Worm (Caenorhabditis elegans) whole organism, L3 larva: ENCODE measurements around the gene srf-3.

ENCODE experiments used
- daf-12 ChIP-seq: fragments of 150-350 bp; optimal IDR thresholded peaks from 2 replicates; lab custom pipeline; 2014; ENCODE audit warnings: missing biosample characterization, missing genetic modification reagents, missing genetic modification characterization
- snpc-4 ChIP-seq: fragments of 150-350 bp; optimal IDR thresholded peaks from 2 replicates; lab custom pipeline; 2014; ENCODE audit warnings: missing biosample characterization, missing genetic modification characterization
- zag-1 ChIP-seq: fragments of 150-350 bp; optimal IDR thresholded peaks from 2 replicates; lab custom pipeline; 2014; ENCODE audit warnings: missing biosample characterization, missing genetic modification characterization
- ztf-11 ChIP-seq: fragments of 150-350 bp; optimal IDR thresholded peaks from 2 replicates; lab custom pipeline; 2014; ENCODE audit warnings: missing biosample characterization, missing genetic modification characterization

ce11 chrIV:12835363-12835762 is 13.9 kb upstream of the srf-3 start:
- TF ChIP-seq daf-12 (no peak), zag-1 (no peak), ztf-11 (tag; lab: Kevin White, UChicago) (no peak), snpc-4 (tag; lab: Kevin White, UChicago) (no peak)
